Fruit fly (Drosophila melanogaster) whole organism, embryonic: ENCODE measurements around the gene QC.
A peak's percentile ranks its signal among the peaks of the same experiment; 100 is the strongest.

Experiments
- CG1024 ChIP-seq: fragments of 200-800 bp; sonication (Bioruptor generic); IDR thresholded peaks from 2 replicates; pipeline ENCODE4 v1.3.6; 2022; ENCODE audit warnings: missing biosample characterization, missing genetic modification characterization
- CG10979 ChIP-seq: fragments of 200-800 bp; sonication (Bioruptor generic); optimal IDR thresholded peaks from 2 replicates; lab custom pipeline; 2018; ENCODE audit warnings: missing biosample characterization, mild to moderate bottlenecking, missing genetic modification characterization, moderate library complexity
- CG12236 ChIP-seq: fragments of 200-800 bp; sonication (Bioruptor generic); optimal IDR thresholded peaks from 2 replicates; lab custom pipeline; 2016; ENCODE audit warnings: missing biosample characterization, missing genetic modification characterization
- CG14050 ChIP-seq: fragments of 200-800 bp; sonication (Bioruptor generic); IDR thresholded peaks from 3 replicates; pipeline ENCODE4 v1.3.6; 2022; ENCODE audit warnings: missing biosample characterization, missing genetic modification characterization
- CG16815 ChIP-seq: fragments of 200-800 bp; sonication (Bioruptor generic); optimal IDR thresholded peaks from 3 replicates; lab custom pipeline; 2017; ENCODE audit warnings: missing biosample characterization, mild to moderate bottlenecking, missing genetic modification characterization
- CG32767 ChIP-seq: fragments of 200-800 bp; sonication (Bioruptor generic); IDR thresholded peaks from 2 replicates; pipeline ENCODE4 v1.3.6; 2022; ENCODE audit warnings: missing biosample characterization, missing genetic modification characterization
- CG8290 ChIP-seq, 3 experiments: fragments of 200-800 bp; sonication (Bioruptor generic); optimal IDR thresholded peaks; 2 replicates each; lab custom pipeline; 2016 to 2019; ENCODE audit warnings: missing biosample characterization in 3 of 3, missing genetic modification characterization in 3 of 3, mild to moderate bottlenecking in 2 of 3, moderate library complexity in 1 of 3
- CG9817 ChIP-seq: fragments of 200-800 bp; sonication (Bioruptor generic); optimal IDR thresholded peaks from 2 replicates; lab custom pipeline; 2018; ENCODE audit warnings: missing biosample characterization, mild to moderate bottlenecking, missing genetic modification characterization, moderate library complexity
- CG9876 ChIP-seq: fragments of 200-800 bp; sonication (Bioruptor generic); optimal IDR thresholded peaks from 2 replicates; lab custom pipeline; 2016; ENCODE audit warnings: missing biosample characterization, missing genetic modification characterization
- Camta ChIP-seq: fragments of 200-800 bp; sonication (Bioruptor generic); optimal IDR thresholded peaks from 2 replicates; lab custom pipeline; 2016; ENCODE audit warnings: missing biosample characterization, missing genetic modification characterization
- Dbx ChIP-seq: fragments of 200-800 bp; sonication (Bioruptor generic); IDR thresholded peaks from 3 replicates; pipeline ENCODE4 v1.3.6; 2022; ENCODE audit warnings: missing biosample characterization, missing genetic modification characterization
- Deaf1 ChIP-seq: fragments of 200-800 bp; optimal IDR thresholded peaks from 3 replicates; lab custom pipeline; 2019; ENCODE audit warnings: missing biosample characterization, mild to moderate bottlenecking, missing genetic modification characterization, moderate library complexity
- Dip3 ChIP-seq: fragments of 200-800 bp; sonication (Bioruptor generic); optimal IDR thresholded peaks from 3 replicates; lab custom pipeline; 2016; ENCODE audit warnings: missing biosample characterization, missing genetic modification characterization
- H2.0 ChIP-seq: fragments of 200-800 bp; sonication (Bioruptor generic); IDR thresholded peaks from 2 replicates; pipeline ENCODE4 v1.3.6; 2022; ENCODE audit warnings: missing biosample characterization, missing genetic modification characterization
- Lim3 ChIP-seq: fragments of 200-800 bp; sonication (Bioruptor generic); IDR thresholded peaks from 2 replicates; pipeline ENCODE4 v1.3.6; 2022; ENCODE audit warnings: missing biosample characterization, missing genetic modification characterization
- MTF-1 ChIP-seq: fragments of 200-800 bp; sonication (Bioruptor generic); optimal IDR thresholded peaks from 2 replicates; lab custom pipeline; 2018; ENCODE audit warnings: missing biosample characterization, mild to moderate bottlenecking, missing genetic modification characterization, borderline replicate concordance
- NC2β ChIP-seq: fragments of 200-800 bp; sonication (Bioruptor generic); optimal IDR thresholded peaks from 2 replicates; lab custom pipeline; 2016; ENCODE audit warnings: missing biosample characterization, missing genetic modification characterization
- Nf-YB ChIP-seq: fragments of 200-800 bp; sonication (Bioruptor generic); optimal IDR thresholded peaks from 3 replicates; lab custom pipeline; 2019; ENCODE audit warnings: missing biosample characterization, mild to moderate bottlenecking, missing genetic modification characterization, moderate library complexity
- Nf-YC ChIP-seq: fragments of 200-800 bp; optimal IDR thresholded peaks from 3 replicates; lab custom pipeline; 2019; ENCODE audit warnings: missing biosample characterization, mild to moderate bottlenecking, missing genetic modification characterization, moderate library complexity
- NfI ChIP-seq: fragments of 200-800 bp; sonication (Bioruptor generic); optimal IDR thresholded peaks from 3 replicates; lab custom pipeline; 2018; ENCODE audit warnings: missing biosample characterization, mild to moderate bottlenecking, missing genetic modification characterization, moderate library complexity
- Ptx1 ChIP-seq: fragments of 200-800 bp; sonication (Bioruptor generic); IDR thresholded peaks from 2 replicates; pipeline ENCODE4 v1.3.6; 2022; ENCODE audit warnings: missing biosample characterization, missing genetic modification characterization
- Ravus ChIP-seq: fragments of 200-800 bp; sonication (Bioruptor generic); IDR thresholded peaks from 2 replicates; pipeline ENCODE4 v1.3.6; 2022; ENCODE audit warnings: missing biosample characterization, missing genetic modification characterization
- Sin3A ChIP-seq: fragments of >200 bp; optimal IDR thresholded peaks from 2 replicates; lab custom pipeline; 2018
- Xrp1 ChIP-seq: fragments of 200-800 bp; sonication (Bioruptor generic); IDR thresholded peaks from 2 replicates; pipeline ENCODE4 v1.3.6; 2022; ENCODE audit warnings: missing biosample characterization, missing genetic modification characterization
- ase ChIP-seq: fragments of 200-800 bp; sonication (Bioruptor generic); IDR thresholded peaks from 3 replicates; pipeline ENCODE4 v1.3.6; 2022; ENCODE audit warnings: missing biosample characterization, missing genetic modification characterization
- az2 ChIP-seq: fragments of 200-800 bp; sonication (Bioruptor generic); optimal IDR thresholded peaks from 3 replicates; lab custom pipeline; 2016; ENCODE audit warnings: missing biosample characterization, missing genetic modification characterization
- ci ChIP-seq: fragments of 200-800 bp; sonication (Bioruptor generic); IDR thresholded peaks from 3 replicates; pipeline ENCODE4 v1.3.6; 2022; ENCODE audit warnings: missing biosample characterization, missing genetic modification characterization
- corto ChIP-seq: fragments of 200-800 bp; sonication (Bioruptor generic); optimal IDR thresholded peaks from 2 replicates; lab custom pipeline; 2016; ENCODE audit warnings: missing biosample characterization, mild to moderate bottlenecking, missing genetic modification characterization, moderate library complexity
- crol ChIP-seq: fragments of 200-800 bp; sonication (Bioruptor generic); IDR thresholded peaks from 2 replicates; pipeline ENCODE4 v1.3.6; 2022; ENCODE audit warnings: missing biosample characterization, missing genetic modification characterization
- crp ChIP-seq, 2 experiments: fragments of 200-800 bp; sonication (Bioruptor generic); optimal IDR thresholded peaks; 2 replicates in 1 of 2; 3 replicates in 1 of 2; lab custom pipeline; 2017; ENCODE audit warnings: missing biosample characterization in 2 of 2, missing genetic modification characterization in 2 of 2, mild to moderate bottlenecking in 1 of 2, moderate library complexity in 1 of 2
- ewg ChIP-seq: fragments of 200-800 bp; sonication (Bioruptor generic); optimal IDR thresholded peaks from 3 replicates; lab custom pipeline; 2017; ENCODE audit warnings: mild to moderate bottlenecking, missing biosample characterization, missing genetic modification reagents, missing genetic modification characterization
- gsb-n ChIP-seq: fragments of 200-800 bp; sonication (Bioruptor generic); optimal IDR thresholded peaks from 3 replicates; lab custom pipeline; 2018; ENCODE audit warnings: missing biosample characterization, mild to moderate bottlenecking, missing genetic modification characterization
- hb ChIP-seq: fragments of 200-800 bp; sonication (Bioruptor generic); IDR thresholded peaks from 3 replicates; pipeline ENCODE4 v1.3.6; 2022; ENCODE audit warnings: missing biosample characterization, missing genetic modification characterization; ENCODE audit not compliant: partially characterized antibody
- lbe ChIP-seq: fragments of 200-800 bp; sonication (Bioruptor generic); optimal IDR thresholded peaks from 2 replicates; lab custom pipeline; 2016; ENCODE audit warnings: missing biosample characterization, mild to moderate bottlenecking, missing genetic modification characterization
- nerfin-1 ChIP-seq: fragments of 200-800 bp; sonication (Bioruptor generic); optimal IDR thresholded peaks from 3 replicates; lab custom pipeline; 2019; ENCODE audit warnings: missing biosample characterization, mild to moderate bottlenecking, missing genetic modification characterization, moderate library complexity
- oc ChIP-seq: fragments of 200-800 bp; sonication (Bioruptor generic); optimal IDR thresholded peaks from 2 replicates; lab custom pipeline; 2018; ENCODE audit warnings: missing biosample characterization, mild to moderate bottlenecking, missing genetic modification characterization, moderate library complexity
- pan ChIP-seq, 4 experiments: fragments of >200 bp in 3 of 4; fragments of 200-800 bp in 1 of 4; sonication (Bioruptor generic) in 1 of 4; optimal IDR thresholded peaks in 3 of 4; IDR thresholded peaks in 1 of 4; 2 replicates each; pipeline versions ENCODE4 v1.3.6 to Lab custom; 2017 to 2022; ENCODE audit warnings: missing biosample characterization in 2 of 4, missing genetic modification characterization in 2 of 4, mixed read lengths in 1 of 4
- pnt ChIP-seq: fragments of 200-800 bp; sonication (Bioruptor generic); optimal IDR thresholded peaks from 3 replicates; lab custom pipeline; 2016; ENCODE audit warnings: missing biosample characterization, missing genetic modification characterization
- scrt ChIP-seq: fragments of 200-800 bp; sonication (Bioruptor generic); optimal IDR thresholded peaks from 2 replicates; lab custom pipeline; 2018; ENCODE audit warnings: missing biosample characterization, mild to moderate bottlenecking, missing genetic modification characterization, moderate library complexity
- sens-2 ChIP-seq: fragments of 200-800 bp; sonication (Bioruptor generic); IDR thresholded peaks from 2 replicates; pipeline ENCODE4 v1.3.6; 2022; ENCODE audit warnings: missing biosample characterization, missing genetic modification characterization
- seq ChIP-seq: fragments of 200-800 bp; sonication (Bioruptor generic); IDR thresholded peaks from 2 replicates; pipeline ENCODE4 v1.3.6; 2022; ENCODE audit warnings: missing biosample characterization, missing genetic modification characterization
- slbo ChIP-seq: fragments of 200-800 bp; sonication (Bioruptor generic); IDR thresholded peaks from 2 replicates; pipeline ENCODE4 v1.3.6; 2022; ENCODE audit warnings: missing biosample characterization, missing genetic modification characterization
- tap ChIP-seq: fragments of 200-800 bp; optimal IDR thresholded peaks from 3 replicates; lab custom pipeline; 2019; ENCODE audit warnings: missing biosample characterization, mild to moderate bottlenecking, missing genetic modification characterization, moderate library complexity
- tx ChIP-seq: fragments of 200-800 bp; sonication (Bioruptor generic); optimal IDR thresholded peaks from 2 replicates; lab custom pipeline; 2016; ENCODE audit warnings: missing biosample characterization, missing genetic modification characterization

QC gene

dm6 chr3L:5891114-5891513 lies 11.1 kb downstream of the QC start:
- TF ChIP-seq Dbx (GFP tag; lab: Robert Waterston, UW), result no peak
- 0 out of 2 replicates have a peak, but pooled peaks have one; percentile 14 for TF ChIP-seq crol (GFP tag; lab: Robert Waterston, UW)
- TF ChIP-seq H2.0 (GFP tag; lab: Robert Waterston, UW), result no peak
- peak; percentile 92 for TF ChIP-seq Nf-YB
- TF ChIP-seq CG9817, result no peak
- peak; percentile 90 for TF ChIP-seq Nf-YC (tag; lab: Kevin White, UChicago)
- TF ChIP-seq seq (GFP tag; lab: Robert Waterston, UW), result peak; percentile 24; the same call in 1 of the 2 replicates
- peak; percentile 55 for TF ChIP-seq ewg
- no peak for TF ChIP-seq Lim3 (GFP tag; lab: Robert Waterston, UW)
- TF ChIP-seq CG1024, result no peak

dm6 chr3L:5884735-5885134 lies 17.5 kb downstream of the QC start:
- no peak for TF ChIP-seq lbe (GFP tag; lab: Kevin White, UChicago)
- TF ChIP-seq Ptx1 (GFP tag; lab: Robert Waterston, UW), result no peak
- no peak for TF ChIP-seq hb (GFP tag; lab: Robert Waterston, UW)
- peak; percentile 94 for TF ChIP-seq gsb-n
- TF ChIP-seq corto (GFP tag; lab: Kevin White, UChicago), result no peak
- peak; percentile 51 for TF ChIP-seq nerfin-1

DNA sequence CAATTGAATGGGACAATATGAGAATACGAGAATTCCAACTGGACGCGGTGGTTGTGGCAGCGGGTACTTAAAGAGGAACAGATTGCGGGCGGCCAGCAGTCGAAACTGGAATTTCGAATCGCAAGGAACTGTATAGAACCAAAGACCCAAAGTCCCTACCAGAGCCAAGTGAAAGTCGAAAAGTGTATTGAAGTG lies 20.1 kb downstream of the QC start, which contains the start of gene CG13287:
CG13287 (plus strand) TSS at position 96 of the 195 bp plus-strand sequence.
- TF ChIP-seq sens-2 (GFP tag; lab: Robert Waterston, UW), result no peak
- no peak for TF ChIP-seq CG9876
- no peak for TF ChIP-seq scrt (GFP tag; lab: Kevin White, UChicago)
- peak; percentile 45 for TF ChIP-seq nerfin-1

- TF ChIP-seq NC2β (GFP tag; lab: Kevin White, UChicago) (peak; percentile 59), CG12236 (GFP tag; lab: Kevin White, UChicago) (peak; percentile 52), ci (GFP tag; lab: Robert Waterston, UW) (peak; percentile 66; the same call in 2 of the 3 replicates), pan (optimal IDR thresholded peaks at IDR 0.05; lab: Kevin White, UChicago) (no peak), pan (GFP tag; optimal IDR thresholded peaks at IDR 0.05 in 1 of 2, IDR thresholded peaks at IDR 0.05 in 1 of 2) (peak in 1 of 2 experiments; percentile 41), Sin3A (lab: Kevin White, UChicago) (no peak), CG14050 (GFP tag; lab: Robert Waterston, UW) (no peak), CG32767 (GFP tag; lab: Robert Waterston, UW) (peak; percentile 62; the same call in 1 of the 2 replicates), ase (no peak), CG10979 (tag; lab: Kevin White, UChicago) (peak; percentile 29), Dip3 (GFP tag; lab: Kevin White, UChicago) (no peak), az2 (GFP tag; lab: Kevin White, UChicago) (peak; percentile 64), crp (GFP tag; optimal IDR thresholded peaks at IDR 0.05; lab: Kevin White, UChicago) (peak in 1 of 2 experiments; percentile 7), tx (GFP tag; lab: Kevin White, UChicago) (peak; percentile 3), NfI (GFP tag; lab: Kevin White, UChicago) (peak; percentile 40), CG1024 (no peak), MTF-1 (GFP tag; lab: Kevin White, UChicago) (no peak), Ravus (GFP tag; lab: Robert Waterston, UW) (no peak), CG16815 (GFP tag; lab: Kevin White, UChicago) (peak; percentile 45), Deaf1 (tag; lab: Kevin White, UChicago) (peak; percentile 17), Xrp1 (GFP tag; lab: Robert Waterston, UW) (peak; percentile 48; the same call in 1 of the 2 replicates), tap (tag; lab: Kevin White, UChicago) (peak; percentile 75), pnt (GFP tag; lab: Kevin White, UChicago) (no peak), slbo (GFP tag; lab: Robert Waterston, UW) (peak; percentile 60), Camta (GFP tag; lab: Kevin White, UChicago) (peak; percentile 55), CG8290 (GFP tag; optimal IDR thresholded peaks at IDR 0.05; lab: Kevin White, UChicago) (no peak), CG8290 (tag; optimal IDR thresholded peaks at IDR 0.05; lab: Kevin White, UChicago) (no peak), oc (tag; lab: Kevin White, UChicago) (peak; percentile 7)
Measured at dm6 chr3L:5881310-5882208, 20.7 kb downstream of the QC start.
